Fruit fly (Drosophila melanogaster): ENCODE data around the gene CG42831.

Gene CG42831

DNA sequence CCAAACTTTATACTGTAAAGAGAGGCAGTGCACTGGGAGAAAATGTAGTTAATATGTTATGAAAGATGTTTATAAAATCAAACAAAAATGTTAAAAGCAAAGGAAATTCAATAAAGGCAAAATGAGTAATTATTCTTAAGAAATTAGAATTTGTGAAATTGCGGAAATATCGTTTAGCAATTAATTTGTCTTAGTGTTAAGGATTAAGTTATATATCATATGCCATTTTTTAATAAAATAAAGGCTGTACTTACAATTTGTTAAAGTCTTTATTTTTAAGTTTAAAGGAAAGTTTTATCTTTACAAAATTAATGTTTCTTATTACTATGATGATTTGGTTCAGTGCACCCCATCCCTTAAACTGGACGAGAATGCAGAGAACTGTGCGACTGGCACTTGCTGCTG, 37.1 kb upstream of the CG42831 start:
- TF ChIP-seq dmrt93B (GFP tag; optimal IDR thresholded peaks at IDR 0.05) = peak; percentile 71
- no peak for TF ChIP-seq Hr83 (GFP tag; optimal IDR thresholded peaks at IDR 0.05; ENCODE audit: poor library complexity, severe bottlenecking)
- TF ChIP-seq OdsH (GFP tag; optimal IDR thresholded peaks at IDR 0.05) = peak; percentile 56
- peak; percentile 40 for TF ChIP-seq ey (GFP tag; optimal IDR thresholded peaks at IDR 0.05)
- peak in 1 of 2 experiments; percentile 71 for TF ChIP-seq foxo (GFP tag; optimal IDR thresholded peaks at IDR 0.05)
- TF ChIP-seq CG9705 (GFP tag; optimal IDR thresholded peaks at IDR 0.05) = peak; percentile 22
- peak; percentile 45 for TF ChIP-seq psq (GFP tag; optimal IDR thresholded peaks at IDR 0.05)
- TF ChIP-seq h (GFP tag; optimal IDR thresholded peaks at IDR 0.05) = peak; percentile 61
- TF ChIP-seq HLH106 (tag; optimal IDR thresholded peaks at IDR 0.05) = peak; percentile 74
- TF ChIP-seq woc (GFP tag; optimal IDR thresholded peaks at IDR 0.05) = peak; percentile 64
- no peak for TF ChIP-seq sv (GFP tag; optimal IDR thresholded peaks at IDR 0.05)
- no peak for TF ChIP-seq dsf (GFP tag; optimal IDR thresholded peaks at IDR 0.05; ENCODE audit: borderline replicate concordance)
- peak; percentile 33 for TF ChIP-seq Hnf4 (GFP tag; optimal IDR thresholded peaks at IDR 0.05)
- no peak for TF ChIP-seq lola (GFP tag; optimal IDR thresholded peaks at IDR 0.05)
- no peak for TF ChIP-seq brk (GFP tag; optimal IDR thresholded peaks at IDR 0.05)
- TF ChIP-seq N (GFP tag; optimal IDR thresholded peaks at IDR 0.05) = no peak
- peak; percentile 82 for TF ChIP-seq Sp1 (GFP tag; optimal IDR thresholded peaks at IDR 0.05)
- no peak for TF ChIP-seq Jra (GFP tag; optimal IDR thresholded peaks at IDR 0.05)
- TF ChIP-seq Dfd (GFP tag; optimal IDR thresholded peaks at IDR 0.05) = no peak
- TF ChIP-seq rgr (GFP tag; optimal IDR thresholded peaks at IDR 0.05) = peak; percentile 46
- no peak for TF ChIP-seq Myc (optimal IDR thresholded peaks at IDR 0.05)
- no peak for TF ChIP-seq sage (GFP tag; optimal IDR thresholded peaks at IDR 0.05)
- TF ChIP-seq Abd-B (GFP tag; optimal IDR thresholded peaks at IDR 0.05) = no peak
- no peak for TF ChIP-seq GATAd (GFP tag; optimal IDR thresholded peaks at IDR 0.05)
- no peak for TF ChIP-seq CrebA (GFP tag; optimal IDR thresholded peaks at IDR 0.05; ENCODE audit: borderline replicate concordance)
- TF ChIP-seq fru (GFP tag; optimal IDR thresholded peaks at IDR 0.05) = peak; percentile 58

dm6 chr3L:10777909-10778308, 36.7 kb upstream of the CG42831 start:
- TF ChIP-seq psq (GFP tag; optimal IDR thresholded peaks at IDR 0.05) (peak; percentile 20), OdsH (GFP tag; optimal IDR thresholded peaks at IDR 0.05) (no peak), woc (GFP tag; optimal IDR thresholded peaks at IDR 0.05) (no peak), Mio (GFP tag; optimal IDR thresholded peaks at IDR 0.05) (no peak), Hnf4 (GFP tag; optimal IDR thresholded peaks at IDR 0.05) (no peak), Rel (GFP tag; optimal IDR thresholded peaks at IDR 0.05) (no peak), Rel (tag; optimal IDR thresholded peaks at IDR 0.05) (peak; percentile 12), fru (GFP tag; optimal IDR thresholded peaks at IDR 0.05) (peak; percentile 53)

DNA sequence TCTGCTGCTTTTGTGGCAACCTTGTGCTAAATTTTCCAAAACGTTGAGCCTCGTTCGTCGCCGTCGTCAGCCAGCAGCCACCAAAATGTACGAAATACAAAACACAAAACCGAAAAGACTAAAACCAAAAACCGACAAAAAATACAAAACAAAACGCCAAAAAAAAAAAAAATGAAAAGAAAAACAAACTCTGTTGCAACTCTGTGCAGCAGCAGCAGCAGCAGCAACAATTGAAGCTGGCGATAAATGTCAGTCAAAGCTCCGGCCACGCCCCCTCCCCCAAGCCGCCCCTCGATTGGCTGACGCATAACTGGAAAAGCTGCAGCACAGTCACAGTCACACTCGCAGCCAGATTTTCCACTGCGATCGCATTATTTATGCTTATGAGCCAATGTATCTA, 35.3 kb upstream of the CG42831 start:
- TF ChIP-seq Vsx2 (GFP tag; optimal IDR thresholded peaks at IDR 0.05; ENCODE audit: partially characterized antibody) = no peak
- no peak for TF ChIP-seq tai (GFP tag; optimal IDR thresholded peaks at IDR 0.05)
- TF ChIP-seq psq (GFP tag; optimal IDR thresholded peaks at IDR 0.05) = no peak
- no peak for TF ChIP-seq OdsH (GFP tag; optimal IDR thresholded peaks at IDR 0.05)
- TF ChIP-seq Dfd (GFP tag; optimal IDR thresholded peaks at IDR 0.05) = peak; percentile 77
- no peak for TF ChIP-seq foxo (GFP tag; optimal IDR thresholded peaks at IDR 0.05)

- TF ChIP-seq dmrt93B (GFP tag; optimal IDR thresholded peaks at IDR 0.05) (no peak), Dif (GFP tag; optimal IDR thresholded peaks at IDR 0.05; ENCODE audit: partially characterized antibody) (no peak), sv (GFP tag; optimal IDR thresholded peaks at IDR 0.05) (no peak), ey (GFP tag; optimal IDR thresholded peaks at IDR 0.05) (no peak)
Observed at dm6 chr3L:10781323-10781722, 33.3 kb upstream of the CG42831 start.

DNA sequence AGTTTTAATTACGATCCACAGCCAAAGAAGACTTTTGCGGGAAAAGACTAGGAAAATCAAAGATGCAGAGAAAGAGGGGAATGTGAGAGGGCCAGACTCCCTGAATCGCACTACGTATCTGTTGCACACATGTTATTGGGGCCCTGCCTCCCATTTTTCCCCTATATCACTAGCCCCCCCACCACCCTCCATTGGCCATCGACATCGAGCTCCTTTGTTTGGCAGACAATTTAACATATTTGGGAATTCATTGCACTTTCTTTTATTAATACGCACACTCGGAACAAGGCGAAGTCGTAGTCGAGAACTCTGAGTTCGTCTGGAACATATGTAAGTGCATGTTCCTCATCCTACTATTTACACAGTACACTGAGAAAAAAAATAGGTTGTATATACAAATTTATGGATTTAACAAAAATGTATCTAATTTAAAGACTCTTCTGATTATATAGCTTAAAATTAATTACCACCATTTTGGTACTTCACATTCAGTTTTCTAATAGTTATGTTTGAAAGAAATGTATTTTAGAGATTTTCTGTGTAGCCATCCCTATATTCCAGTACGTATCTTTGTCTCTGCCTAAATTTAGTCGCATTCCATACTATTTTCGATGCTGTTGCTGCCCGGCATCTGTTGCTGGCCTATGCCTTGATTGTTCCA, 31.5 kb upstream of the CG42831 start:
- TF ChIP-seq sv (GFP tag; optimal IDR thresholded peaks at IDR 0.05) (peak; percentile 20), fru (GFP tag; optimal IDR thresholded peaks at IDR 0.05) (peak; percentile 4), Myc (optimal IDR thresholded peaks at IDR 0.05) (no peak)
